Worm (Caenorhabditis elegans) whole organism, L2 larva: ENCODE measurements around the gene unc-2.

Experiments
- ama-1 ChIP-seq: fragments of 150-350 bp; optimal IDR thresholded peaks from 2 replicates; lab custom pipeline; 2018; ENCODE audit warnings: inconsistent platforms
- egl-27 ChIP-seq: sonication (generic microtip); optimal IDR thresholded peaks from 3 replicates; lab custom pipeline; 2017; ENCODE audit warnings: missing biosample characterization, missing genetic modification reagents, missing genetic modification characterization
- lin-13 ChIP-seq: fragments of 150-350 bp; optimal IDR thresholded peaks from 2 replicates; lab custom pipeline; 2014; ENCODE audit warnings: missing biosample characterization, missing genetic modification reagents, missing genetic modification characterization
- sma-9 ChIP-seq, 2 experiments: fragments of 150-350 bp in 1 of 2; sonication (generic microtip) in 1 of 2; optimal IDR thresholded peaks; 2 replicates each; lab custom pipeline; 2014 to 2016; ENCODE audit warnings: missing genetic modification characterization in 2 of 2, mild to moderate bottlenecking in 1 of 2, missing biosample characterization in 1 of 2, missing compliant biosample characterization in 1 of 2, missing genetic modification reagents in 1 of 2, moderate library complexity in 1 of 2

DNA sequence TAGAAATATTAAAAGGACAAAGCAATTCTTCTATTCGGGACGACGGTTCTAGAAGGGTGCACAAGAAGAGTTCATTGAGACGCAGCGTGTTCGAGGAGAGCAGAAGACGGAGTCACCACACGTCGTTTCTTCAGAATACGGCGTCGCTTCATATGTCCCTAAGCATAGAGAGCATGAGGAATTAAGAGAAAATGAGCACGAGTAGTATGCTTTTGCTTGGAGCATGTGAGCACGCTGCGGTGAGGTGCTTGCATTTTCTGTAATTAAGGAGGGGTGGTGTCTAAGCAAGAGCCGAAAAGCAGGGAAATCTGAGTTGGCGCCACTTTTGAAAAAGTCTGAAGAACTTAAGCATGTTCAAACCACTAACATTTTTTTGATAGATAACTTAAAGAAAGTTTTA lies 44.1 kb upstream of the unc-2 start, which contains the start of gene C14A11.5:
- TF ChIP-seq egl-27 (tag; lab: Kevin White, UChicago) (no peak), sma-9 (GFP tag; optimal IDR thresholded peaks at IDR 0.05; lab: Kevin White, UChicago) (no peak), sma-9 (tag; optimal IDR thresholded peaks at IDR 0.05; lab: Kevin White, UChicago) (no peak), lin-13 (no peak), ama-1 (no peak)
